Fruit fly (Drosophila melanogaster): Measurements from ENCODE around the gene CG10903.

DNA sequence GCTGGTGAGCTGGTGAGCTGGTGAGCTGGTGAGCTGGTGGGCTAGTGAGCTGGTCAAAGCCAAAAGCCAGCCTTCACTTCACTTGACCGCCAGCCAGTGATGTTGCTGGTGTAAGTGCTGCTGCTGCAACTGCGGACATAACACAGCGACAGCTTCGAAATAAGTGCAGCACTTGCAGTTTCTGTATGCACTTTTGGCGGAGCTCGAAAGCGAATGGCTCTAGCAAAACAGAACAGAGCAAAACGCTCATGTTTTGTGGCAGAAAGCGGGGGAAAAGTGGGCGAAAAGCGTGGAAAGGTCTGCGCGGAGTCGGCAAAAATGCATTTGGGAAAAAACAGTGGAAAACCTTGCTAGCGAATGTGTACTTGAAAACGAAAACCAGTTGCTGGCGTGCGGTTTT, 35.6 kb upstream of the CG10903 start:
- TF ChIP-seq so (GFP tag; IDR thresholded peaks at IDR 0.05) (no peak), exex (tag; optimal IDR thresholded peaks at IDR 0.05) (no peak), psq (GFP tag; optimal IDR thresholded peaks at IDR 0.05) (no peak), CG30431 (GFP tag; optimal IDR thresholded peaks at IDR 0.05) (no peak), pho (GFP tag; optimal IDR thresholded peaks at IDR 0.05) (no peak), Lpt (GFP tag; optimal IDR thresholded peaks at IDR 0.05) (no peak), dpn (GFP tag; optimal IDR thresholded peaks at IDR 0.05) (no peak), CG17361 (GFP tag; IDR thresholded peaks at IDR 0.05) (no peak), Trl (optimal IDR thresholded peaks at IDR 0.05) (no peak), Trl (GFP tag; optimal IDR thresholded peaks at IDR 0.05) (no peak), CG8281 (tag; optimal IDR thresholded peaks at IDR 0.05) (no peak), CG13424 (tag; optimal IDR thresholded peaks at IDR 0.05) (no peak), Xbp1 (GFP tag; optimal IDR thresholded peaks at IDR 0.05) (no peak), Atf6 (GFP tag; IDR thresholded peaks at IDR 0.05) (no peak), Drgx (GFP tag; IDR thresholded peaks at IDR 0.05) (no peak)
